Fruit fly (Drosophila melanogaster) whole organism, pupa: Measurements from ENCODE around the gene MED27.

Source experiments
- CG10348 ChIP-seq: fragments of 200-800 bp; sonication (Bioruptor generic); IDR thresholded peaks from 2 replicates; pipeline ENCODE4 v1.3.6; 2022; ENCODE audit warnings: missing biosample characterization, missing genetic modification characterization
- CG12605 ChIP-seq: fragments of 200-800 bp; sonication (Bioruptor generic); IDR thresholded peaks from 2 replicates; pipeline ENCODE4 v1.3.6; 2022; ENCODE audit warnings: missing biosample characterization, missing genetic modification characterization
- CG13204 ChIP-seq: fragments of 200-800 bp; sonication (Bioruptor generic); optimal IDR thresholded peaks from 2 replicates; lab custom pipeline; 2018; ENCODE audit warnings: missing biosample characterization, mild to moderate bottlenecking, missing genetic modification characterization, moderate library complexity
- CG14655 ChIP-seq: fragments of 200-800 bp; sonication (Bioruptor generic); optimal IDR thresholded peaks from 3 replicates; lab custom pipeline; 2017; ENCODE audit warnings: mild to moderate bottlenecking, missing biosample characterization, missing genetic modification reagents, missing genetic modification characterization
- CG15710 ChIP-seq: fragments of 200-800 bp; sonication (Bioruptor generic); optimal IDR thresholded peaks from 2 replicates; lab custom pipeline; 2018; ENCODE audit warnings: missing biosample characterization, mild to moderate bottlenecking, missing genetic modification characterization, moderate library complexity
- CG17806 ChIP-seq: fragments of 200-800 bp; sonication (Bioruptor generic); optimal IDR thresholded peaks from 2 replicates; lab custom pipeline; 2018; ENCODE audit warnings: missing biosample characterization, mild to moderate bottlenecking, missing genetic modification characterization, moderate library complexity
- CG32121 ChIP-seq: fragments of 200-800 bp; sonication (Bioruptor generic); IDR thresholded peaks from 2 replicates; pipeline ENCODE4 v1.3.6; 2022; ENCODE audit warnings: missing biosample characterization, missing genetic modification characterization
- CG34367 ChIP-seq: fragments of 200-800 bp; sonication (Bioruptor generic); optimal IDR thresholded peaks from 2 replicates; lab custom pipeline; 2018; ENCODE audit warnings: missing biosample characterization, mild to moderate bottlenecking, missing genetic modification characterization
- CG4496 ChIP-seq: fragments of 200-800 bp; sonication (Bioruptor generic); IDR thresholded peaks from 3 replicates; pipeline ENCODE4 v1.3.6; 2022; ENCODE audit warnings: missing biosample characterization, missing genetic modification characterization
- CG8159 ChIP-seq: fragments of 200-800 bp; sonication (Bioruptor generic); optimal IDR thresholded peaks from 3 replicates; lab custom pipeline; 2018; ENCODE audit warnings: missing biosample characterization, mild to moderate bottlenecking, missing genetic modification characterization, moderate library complexity
- CG8301 ChIP-seq: fragments of 200-800 bp; sonication (Bioruptor generic); optimal IDR thresholded peaks from 2 replicates; lab custom pipeline; 2018; ENCODE audit warnings: missing biosample characterization, mild to moderate bottlenecking, missing genetic modification characterization
- CG9948 ChIP-seq: fragments of 200-800 bp; sonication (Bioruptor generic); optimal IDR thresholded peaks from 2 replicates; lab custom pipeline; 2018; ENCODE audit warnings: missing biosample characterization, mild to moderate bottlenecking, missing genetic modification characterization, moderate library complexity
- D1 ChIP-seq: fragments of 200-800 bp; sonication (Bioruptor generic); optimal IDR thresholded peaks from 2 replicates; lab custom pipeline; 2018; ENCODE audit warnings: missing biosample characterization, mild to moderate bottlenecking, missing genetic modification characterization, moderate library complexity
- EcR ChIP-seq: fragments of 200-800 bp; sonication (Bioruptor generic); optimal IDR thresholded peaks from 3 replicates; lab custom pipeline; 2019; ENCODE audit warnings: missing biosample characterization, missing genetic modification characterization, mild to moderate bottlenecking, moderate library complexity, missing genetic modification reagents
- Ets98B ChIP-seq: fragments of 200-800 bp; sonication (Bioruptor generic); IDR thresholded peaks from 2 replicates; pipeline ENCODE4 v1.3.6; 2022; ENCODE audit warnings: missing biosample characterization, missing genetic modification characterization
- Pif1A ChIP-seq: fragments of 200-800 bp; sonication (Bioruptor generic); optimal IDR thresholded peaks from 3 replicates; lab custom pipeline; 2016; ENCODE audit warnings: missing biosample characterization, missing genetic modification characterization
- Pif1B ChIP-seq: fragments of 200-800 bp; sonication (Bioruptor generic); optimal IDR thresholded peaks from 3 replicates; lab custom pipeline; 2016; ENCODE audit warnings: missing biosample characterization, missing genetic modification characterization
- Snoo ChIP-seq: fragments of 200-800 bp; sonication (Bioruptor generic); optimal IDR thresholded peaks from 3 replicates; lab custom pipeline; 2017; ENCODE audit warnings: missing biosample characterization, mild to moderate bottlenecking, missing genetic modification characterization, inconsistent platforms
- fd96Ca ChIP-seq: fragments of 200-800 bp; sonication (Bioruptor generic); IDR thresholded peaks from 3 replicates; pipeline ENCODE4 v1.3.6; 2022; ENCODE audit warnings: missing biosample characterization, missing genetic modification characterization
- gl ChIP-seq: fragments of 200-800 bp; sonication (Bioruptor generic); optimal IDR thresholded peaks from 2 replicates; lab custom pipeline; 2018; ENCODE audit warnings: missing biosample characterization, mild to moderate bottlenecking, missing genetic modification characterization
- rn ChIP-seq: fragments of 200-800 bp; sonication (Bioruptor generic); IDR thresholded peaks from 2 replicates; pipeline ENCODE4 v1.3.6; 2022; ENCODE audit warnings: missing biosample characterization, missing genetic modification characterization

MED27 gene

dm6 chr3R:5668928-5669739 lies 14.2 kb downstream of the MED27 start, which contains the start of the genes Xe7 and Atg17:
Xe7 (minus strand) TSS chr3R:5669334.
Atg17 (plus strand) TSS chr3R:5669713.
- TF ChIP-seq Pif1A (peak; percentile 87), CG8159 (tag; lab: Kevin White, UChicago) (peak; percentile 88), Pif1B (GFP tag; lab: Kevin White, UChicago) (peak; percentile 83), CG17806 (tag; lab: Kevin White, UChicago) (peak; percentile 86), CG9948 (tag; lab: Kevin White, UChicago) (peak; percentile 89), Ets98B (GFP tag; lab: Robert Waterston, UW) (peak; percentile 85), CG14655 (GFP tag; lab: Kevin White, UChicago) (no peak), CG32121 (GFP tag; lab: Robert Waterston, UW) (peak; percentile 88), fd96Ca (GFP tag; lab: Robert Waterston, UW) (peak; percentile 93), D1 (tag; lab: Kevin White, UChicago) (no peak), EcR (GFP tag; lab: Kevin White, UChicago) (no peak), CG4496 (GFP tag; lab: Robert Waterston, UW) (peak; percentile 90), CG10348 (peak; percentile 79; the same call in 1 of the 2 replicates), CG15710 (tag; lab: Kevin White, UChicago) (peak; percentile 92), CG34367 (tag; lab: Kevin White, UChicago) (peak; percentile 80), Snoo (peak; percentile 89), CG13204 (no peak), CG12605 (peak; percentile 60), CG8301 (tag; lab: Kevin White, UChicago) (peak; percentile 86), rn (GFP tag; lab: Robert Waterston, UW) (peak; percentile 83), gl (tag; lab: Kevin White, UChicago) (peak; percentile 39)

dm6 chr3R:5669740-5670659 lies 15.1 kb downstream of the MED27 start:
- TF ChIP-seq CG8159 (tag; lab: Kevin White, UChicago) (no peak), CG15710 (tag; lab: Kevin White, UChicago) (no peak), Pif1A (no peak), fd96Ca (GFP tag; lab: Robert Waterston, UW) (no peak), CG8301 (tag; lab: Kevin White, UChicago) (no peak), CG4496 (GFP tag; lab: Robert Waterston, UW) (no peak), Ets98B (GFP tag; lab: Robert Waterston, UW) (no peak), CG13204 (no peak), CG10348 (no peak), EcR (GFP tag; lab: Kevin White, UChicago) (no peak), CG14655 (GFP tag; lab: Kevin White, UChicago) (no peak), CG32121 (GFP tag; lab: Robert Waterston, UW) (no peak), Pif1B (GFP tag; lab: Kevin White, UChicago) (no peak), D1 (tag; lab: Kevin White, UChicago) (no peak), CG17806 (tag; lab: Kevin White, UChicago) (no peak), CG12605 (no peak), rn (GFP tag; lab: Robert Waterston, UW) (no peak), Snoo (no peak), gl (tag; lab: Kevin White, UChicago) (no peak)
- TF ChIP-seq, all 21 proteins: peak for 0

- peak; percentile 0 for TF ChIP-seq CG17806 (tag; lab: Kevin White, UChicago)
- TF ChIP-seq CG15710 (tag; lab: Kevin White, UChicago): peak; percentile 24
- no peak for TF ChIP-seq D1 (tag; lab: Kevin White, UChicago)
- no peak for TF ChIP-seq CG10348
- no peak for TF ChIP-seq EcR (GFP tag; lab: Kevin White, UChicago)
- TF ChIP-seq CG8159 (tag; lab: Kevin White, UChicago): peak; percentile 18
- TF ChIP-seq CG13204: no peak
- peak; percentile 30 for TF ChIP-seq gl (tag; lab: Kevin White, UChicago)
- peak; percentile 33 for TF ChIP-seq CG14655 (GFP tag; lab: Kevin White, UChicago)
- TF ChIP-seq Snoo: no peak
- TF ChIP-seq CG34367 (tag; lab: Kevin White, UChicago): no peak
- no peak for TF ChIP-seq CG9948 (tag; lab: Kevin White, UChicago)
- no peak for TF ChIP-seq Ets98B (GFP tag; lab: Robert Waterston, UW)
- no peak for TF ChIP-seq rn (GFP tag; lab: Robert Waterston, UW)
- no peak for TF ChIP-seq Pif1B (GFP tag; lab: Kevin White, UChicago)
- TF ChIP-seq CG4496 (GFP tag; lab: Robert Waterston, UW): no peak
- no peak for TF ChIP-seq CG8301 (tag; lab: Kevin White, UChicago)
- no peak for TF ChIP-seq CG12605
- no peak for TF ChIP-seq Pif1A
- TF ChIP-seq fd96Ca (GFP tag; lab: Robert Waterston, UW): no peak
- no peak for TF ChIP-seq CG32121 (GFP tag; lab: Robert Waterston, UW)
These were observed 15.8 kb downstream of the MED27 start for dm6 chr3R:5670660-5671264.

DNA sequence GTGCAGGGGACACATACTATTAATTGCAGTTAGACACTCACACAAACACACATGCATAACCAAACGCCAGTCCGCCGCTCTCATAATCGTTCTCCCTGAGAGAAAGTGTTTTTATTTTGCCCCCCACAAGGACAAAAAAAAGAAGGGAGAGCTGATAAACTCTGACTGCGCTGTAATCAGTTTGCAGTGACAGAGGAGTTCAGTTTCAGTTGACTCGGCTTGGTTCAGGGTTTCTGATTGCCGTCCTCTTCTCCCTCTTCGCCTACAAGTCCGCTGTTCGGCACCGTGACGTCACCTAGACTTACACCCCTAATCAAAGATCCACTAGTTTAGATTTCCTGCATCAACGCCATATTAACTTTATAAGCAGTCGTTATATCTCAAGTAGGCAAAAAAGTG lies 16.3 kb downstream of the MED27 start:
- TF ChIP-seq CG4496 (GFP tag; lab: Robert Waterston, UW) (peak; percentile 59; the same call in 1 of the 3 replicates), Ets98B (GFP tag; lab: Robert Waterston, UW) (no peak), fd96Ca (GFP tag; lab: Robert Waterston, UW) (no peak; the same call in 2 of the 3 replicates), Snoo (no peak), gl (tag; lab: Kevin White, UChicago) (peak; percentile 1), CG34367 (tag; lab: Kevin White, UChicago) (peak; percentile 8), CG13204 (no peak), Pif1B (GFP tag; lab: Kevin White, UChicago) (no peak), CG14655 (GFP tag; lab: Kevin White, UChicago) (peak; percentile 20), EcR (GFP tag; lab: Kevin White, UChicago) (peak; percentile 75), CG8301 (tag; lab: Kevin White, UChicago) (no peak), CG17806 (tag; lab: Kevin White, UChicago) (no peak), CG12605 (peak; percentile 59), CG10348 (no peak)
